Worm (Caenorhabditis elegans) whole organism, L3 larva: ENCODE data around the gene ptc-3.

Experiments
- aly-2 ChIP-seq: fragments of 150-350 bp; optimal IDR thresholded peaks from 2 replicates; lab custom pipeline; 2014; ENCODE audit warnings: missing biosample characterization, missing genetic modification characterization
- ama-1 ChIP-seq: fragments of 150-350 bp; optimal IDR thresholded peaks from 2 replicates; lab custom pipeline; 2018
- ceh-16 ChIP-seq: sonication (generic microtip); optimal IDR thresholded peaks from 2 replicates; lab custom pipeline; 2017; ENCODE audit warnings: missing biosample characterization, missing genetic modification characterization
- elt-1 ChIP-seq: fragments of 150-350 bp; optimal IDR thresholded peaks from 2 replicates; lab custom pipeline; 2014; ENCODE audit warnings: missing biosample characterization, missing genetic modification characterization
- fkh-10 ChIP-seq: sonication (generic microtip); optimal IDR thresholded peaks from 2 replicates; lab custom pipeline; 2017; ENCODE audit warnings: missing biosample characterization, missing genetic modification reagents, missing genetic modification characterization
- fos-1 ChIP-seq: fragments of 150-350 bp; optimal IDR thresholded peaks from 2 replicates; lab custom pipeline; 2014; ENCODE audit warnings: missing biosample characterization, missing genetic modification characterization
- mdl-1 ChIP-seq: fragments of 150-350 bp; optimal IDR thresholded peaks from 2 replicates; lab custom pipeline; 2014; ENCODE audit warnings: missing biosample characterization, missing genetic modification characterization
- pqm-1 ChIP-seq: fragments of 150-350 bp; optimal IDR thresholded peaks from 2 replicates; lab custom pipeline; 2017; ENCODE audit warnings: missing biosample characterization, missing genetic modification characterization, inconsistent platforms
- snpc-4 ChIP-seq: fragments of 150-350 bp; optimal IDR thresholded peaks from 2 replicates; lab custom pipeline; 2014; ENCODE audit warnings: missing biosample characterization, missing genetic modification characterization

DNA sequence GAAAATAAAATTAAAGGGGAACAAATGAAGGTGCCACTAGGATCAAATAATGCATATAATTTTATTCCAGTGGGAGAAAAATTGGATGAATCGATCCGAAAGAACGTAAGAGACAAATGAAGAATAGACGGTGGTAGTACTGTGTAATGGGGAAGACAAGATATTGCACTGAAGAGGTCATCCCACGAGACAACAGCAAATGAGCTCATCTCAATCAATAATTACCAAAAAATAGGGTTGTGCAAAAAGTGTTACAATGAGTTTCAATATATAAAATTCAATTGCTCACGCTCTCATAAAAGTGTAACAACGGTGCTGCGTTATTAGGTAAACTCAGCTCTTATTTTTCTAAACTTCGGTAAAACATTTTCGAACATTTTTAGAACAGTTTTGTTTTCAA, 15.5 kb downstream of the ptc-3 start, which contains the start of gene K12H6.7:
- TF ChIP-seq snpc-4 (tag; lab: Kevin White, UChicago) = no peak
- no peak for TF ChIP-seq elt-1
- no peak for TF ChIP-seq aly-2 (tag; lab: Kevin White, UChicago)
- no peak for TF ChIP-seq mdl-1 (tag; lab: Kevin White, UChicago)
- no peak for TF ChIP-seq ceh-16 (tag; lab: Kevin White, UChicago)
- TF ChIP-seq pqm-1 (tag; lab: Kevin White, UChicago) = no peak
- TF ChIP-seq fos-1 (tag; lab: Kevin White, UChicago) = no peak
- TF ChIP-seq fkh-10 (GFP tag; lab: Kevin White, UChicago) = no peak
- no peak for TF ChIP-seq ama-1 (lab: Kevin White, UChicago)
